Worm (Caenorhabditis elegans): Measurements from ENCODE around the gene sru-35.
A peak's percentile ranks its signal among the peaks of the same experiment; 100 is the strongest.

The sru-35 gene

ce11 chrIV:8762471-8762870, 27.6 kb downstream of the sru-35 start (continued):
- peak; percentile 40 to 71 for TF ChIP-seq lsy-2 (tag; optimal IDR thresholded peaks at IDR 0.05)
- peak; percentile 62 for TF ChIP-seq sma-9 (GFP tag; optimal IDR thresholded peaks at IDR 0.05)
- no peak for TF ChIP-seq sma-9 (tag; optimal IDR thresholded peaks at IDR 0.05)
- peak; percentile 43 for TF ChIP-seq lin-13 (GFP tag; optimal IDR thresholded peaks at IDR 0.05)
- no peak for TF ChIP-seq dmd-4 (tag; optimal IDR thresholded peaks at IDR 0.05)
- peak; percentile 49 for TF ChIP-seq zag-1 (tag; optimal IDR thresholded peaks at IDR 0.05)

DNA sequence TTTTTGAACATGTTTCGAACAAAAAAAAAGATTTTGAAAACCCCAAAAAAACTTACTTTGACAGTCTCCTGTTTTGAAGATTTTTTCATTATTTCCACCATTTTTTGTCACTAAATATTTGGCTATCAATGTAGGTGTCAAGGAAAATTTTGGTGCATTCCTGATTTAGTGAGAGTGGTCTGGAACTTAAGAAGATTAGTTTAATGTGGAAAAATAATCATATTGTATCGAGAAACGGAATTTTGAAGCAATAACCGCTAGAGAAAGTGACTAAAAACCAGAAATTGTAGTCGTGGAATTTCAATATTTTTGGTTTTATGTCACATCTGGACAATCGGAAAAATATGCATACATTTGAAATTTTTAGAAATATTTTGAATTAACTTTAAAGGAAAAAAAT, 28.1 kb downstream of the sru-35 start, which contains the start of the genes F20C5.11 and klp-11:
Gene F20C5.11, minus strand, starts transcription at position 101 of the 400 bp plus-strand sequence.
Gene klp-11, minus strand, starts transcription at position 171 of the 400 bp plus-strand sequence.
- TF ChIP-seq Y55F3AM.14 (GFP tag; optimal IDR thresholded peaks at IDR 0.05): no peak
- TF ChIP-seq blmp-1 (tag; optimal IDR thresholded peaks at IDR 0.05; ENCODE audit: insufficient read depth): no peak
- TF ChIP-seq R02D3.7 (tag; optimal IDR thresholded peaks at IDR 0.05): no peak
- TF ChIP-seq skn-1 (tag; optimal IDR thresholded peaks at IDR 0.05): no peak
- no peak for TF ChIP-seq crh-2 (tag; optimal IDR thresholded peaks at IDR 0.05)
- TF ChIP-seq ztf-1 (GFP tag; conservative IDR thresholded peaks at IDR 0.05): no peak
- no peak for TF ChIP-seq nhr-21 (tag; optimal IDR thresholded peaks at IDR 0.05)
- no peak for TF ChIP-seq ZK546.5 (tag; optimal IDR thresholded peaks at IDR 0.05)
- no peak for TF ChIP-seq C34F6.9 (tag; optimal IDR thresholded peaks at IDR 0.05)
- TF ChIP-seq sma-3 (GFP tag; optimal IDR thresholded peaks at IDR 0.05): no peak
- no peak for TF ChIP-seq nhr-10 (tag; optimal IDR thresholded peaks at IDR 0.05)
- no peak for TF ChIP-seq zag-1 (tag; optimal IDR thresholded peaks at IDR 0.05)
- TF ChIP-seq nhr-25 (tag; optimal IDR thresholded peaks at IDR 0.05): no peak
- TF ChIP-seq sma-9 (GFP tag; optimal IDR thresholded peaks at IDR 0.05): no peak
- TF ChIP-seq sma-9 (tag; optimal IDR thresholded peaks at IDR 0.05): no peak

DNA sequence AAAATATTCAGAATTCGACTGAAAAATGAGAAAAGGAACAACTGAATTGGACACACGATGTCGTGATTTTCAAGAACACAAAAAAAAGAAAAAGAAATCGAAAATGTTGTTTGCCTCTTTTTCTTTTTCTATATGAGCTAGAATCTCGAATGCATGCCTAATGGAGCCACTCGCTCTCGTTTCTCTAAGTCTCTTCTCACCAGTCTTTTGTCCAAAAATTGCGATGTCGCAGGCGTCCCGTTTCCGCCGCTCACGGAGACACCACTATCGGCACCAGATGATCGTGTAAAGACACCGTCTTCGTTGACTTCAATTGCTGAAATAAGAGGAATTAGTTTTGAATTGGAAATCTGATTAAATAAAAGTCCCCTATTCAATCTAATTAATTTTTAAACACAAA, 31.4 kb downstream of the sru-35 start:
- peak in 1 of 2 experiments; percentile 64 for TF ChIP-seq lsy-2 (tag; optimal IDR thresholded peaks at IDR 0.05)
- TF ChIP-seq nhr-129 (tag; optimal IDR thresholded peaks at IDR 0.05): peak; percentile 37
- peak; percentile 54 for TF ChIP-seq C34F6.9 (tag; optimal IDR thresholded peaks at IDR 0.05)
- TF ChIP-seq zag-1 (tag; optimal IDR thresholded peaks at IDR 0.05): peak; percentile 50
- no peak for TF ChIP-seq ztf-4 (tag; optimal IDR thresholded peaks at IDR 0.05)
- peak; percentile 50 for TF ChIP-seq crh-2 (tag; optimal IDR thresholded peaks at IDR 0.05)
- TF ChIP-seq fos-1 (tag; optimal IDR thresholded peaks at IDR 0.05): peak; percentile 26
- no peak for TF ChIP-seq nhr-23 (tag; optimal IDR thresholded peaks at IDR 0.05)
- peak; percentile 34 for TF ChIP-seq lin-13 (GFP tag; optimal IDR thresholded peaks at IDR 0.05)
- TF ChIP-seq unc-55 (GFP tag; optimal IDR thresholded peaks at IDR 0.05): peak; percentile 85

- TF ChIP-seq Y55F3AM.14 (GFP tag; optimal IDR thresholded peaks at IDR 0.05) (no peak), nhr-129 (tag; optimal IDR thresholded peaks at IDR 0.05) (peak; percentile 26), alr-1 (tag; optimal IDR thresholded peaks at IDR 0.05) (no peak), nhr-10 (tag; optimal IDR thresholded peaks at IDR 0.05) (no peak), skn-1 (tag; optimal IDR thresholded peaks at IDR 0.05) (no peak), nhr-11 (tag; optimal IDR thresholded peaks at IDR 0.05) (no peak), elt-1 (tag; optimal IDR thresholded peaks at IDR 0.05) (no peak), mbf-1 (tag; optimal IDR thresholded peaks at IDR 0.05) (no peak), lin-13 (GFP tag; optimal IDR thresholded peaks at IDR 0.05) (no peak), mdl-1 (tag; optimal IDR thresholded peaks at IDR 0.05) (no peak), F13H6.1 (tag; optimal IDR thresholded peaks at IDR 0.05) (peak; percentile 64), snpc-4 (tag; optimal IDR thresholded peaks at IDR 0.05) (no peak), sma-3 (GFP tag; optimal IDR thresholded peaks at IDR 0.05) (no peak), unc-55 (GFP tag; optimal IDR thresholded peaks at IDR 0.05) (peak; percentile 12), C34F6.9 (tag; optimal IDR thresholded peaks at IDR 0.05) (peak; percentile 7), nhr-77 (tag; optimal IDR thresholded peaks at IDR 0.05) (no peak), sma-9 (GFP tag; optimal IDR thresholded peaks at IDR 0.05) (peak; percentile 14), sma-9 (tag; optimal IDR thresholded peaks at IDR 0.05) (no peak), crh-2 (tag; optimal IDR thresholded peaks at IDR 0.05) (peak; percentile 35), elt-3 (tag; optimal IDR thresholded peaks at IDR 0.05) (no peak), gmeb-1 (tag; optimal IDR thresholded peaks at IDR 0.05) (no peak), peb-1 (tag; optimal IDR thresholded peaks at IDR 0.05) (no peak), ceh-16 (tag; optimal IDR thresholded peaks at IDR 0.05) (no peak), ztf-1 (GFP tag; conservative IDR thresholded peaks at IDR 0.05) (no peak), lin-39 (tag; optimal IDR thresholded peaks at IDR 0.05) (no peak), mab-5 (tag; optimal IDR thresholded peaks at IDR 0.05) (no peak), ceh-82 (tag; optimal IDR thresholded peaks at IDR 0.05) (no peak), egl-27 (tag; optimal IDR thresholded peaks at IDR 0.05) (no peak), blmp-1 (tag; optimal IDR thresholded peaks at IDR 0.05; ENCODE audit: insufficient read depth) (no peak), zag-1 (tag; optimal IDR thresholded peaks at IDR 0.05) (no peak), fos-1 (tag; optimal IDR thresholded peaks at IDR 0.05) (peak; percentile 90), nhr-237 (tag; optimal IDR thresholded peaks at IDR 0.05) (no peak), nhr-12 (tag; optimal IDR thresholded peaks at IDR 0.05) (no peak), R02D3.7 (tag; optimal IDR thresholded peaks at IDR 0.05) (no peak)
Observed at ce11 chrIV:8757729-8758128, 32.3 kb downstream of the sru-35 start.

Data from whole organism, L2 larva.